3 fruit fly cellular contexts compared by ENCODE assay signal in the genomic region with DNA sequence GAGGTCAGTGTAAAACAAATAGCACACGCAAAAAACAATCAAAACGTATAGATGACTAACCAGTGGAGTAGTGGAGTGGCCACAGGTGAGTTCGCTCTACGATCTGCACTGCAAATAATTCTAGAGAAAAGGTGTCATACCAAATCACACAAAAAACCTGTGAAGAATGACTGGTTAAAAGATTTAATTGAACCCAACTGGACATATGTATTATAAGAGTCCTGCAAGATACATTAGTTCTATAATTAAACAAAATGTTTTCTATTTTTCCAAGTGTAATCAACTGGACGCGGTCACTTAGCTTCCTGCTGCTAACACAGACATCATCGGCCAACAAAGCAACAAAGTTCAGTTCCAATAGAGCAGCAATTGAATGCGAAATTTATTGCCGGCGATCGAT.
TF ChIP-seq lines count a peak whose summit lies in the region.

No protein-coding gene starts in this region.

- no peak for TF ChIP-seq CTCF in whole organism, embryonic (GFP tag; optimal IDR thresholded peaks at IDR 0.05; lab: Kevin White, UChicago)

TF ChIP-seq in whole organism, embryonic, 481 proteins besides CTCF, POLR2A, EP300 and RAD21:
- TF ChIP-seq Drgx (GFP tag; IDR thresholded peaks at IDR 0.05; lab: Robert Waterston, UW) (peak; percentile 45; the same call in 1 of the 2 replicates), sim (GFP tag; IDR thresholded peaks at IDR 0.05; lab: Robert Waterston, UW) (no peak), sens (GFP tag; lab: Kevin White, UChicago) (peak; percentile 57), CG10565 (GFP tag; optimal IDR thresholded peaks at IDR 0.05; lab: Kevin White, UChicago) (no peak)

TF ChIP-seq in whole organism, prepupa, 60 proteins besides CTCF, POLR2A, EP300 and RAD21:
- peak; percentile 36 for TF ChIP-seq svp (GFP tag; lab: Kevin White, UChicago)
- TF ChIP-seq Hr39 (GFP tag; optimal IDR thresholded peaks at IDR 0.05; lab: Kevin White, UChicago) = no peak
- TF ChIP-seq CG11762 (GFP tag; optimal IDR thresholded peaks at IDR 0.05; lab: Kevin White, UChicago; ENCODE audit: insufficient read depth) = no peak
- no peak for TF ChIP-seq fkh (GFP tag; optimal IDR thresholded peaks at IDR 0.05; lab: Kevin White, UChicago)
- TF ChIP-seq Met (GFP tag; optimal IDR thresholded peaks at IDR 0.05; lab: Kevin White, UChicago) = no peak
- no peak for TF ChIP-seq fd85E (GFP tag; optimal IDR thresholded peaks at IDR 0.05; lab: Kevin White, UChicago)
- no peak for TF ChIP-seq CG11902 (GFP tag; optimal IDR thresholded peaks at IDR 0.05; lab: Kevin White, UChicago)
- TF ChIP-seq fd59A (GFP tag; optimal IDR thresholded peaks at IDR 0.05; lab: Kevin White, UChicago) = no peak
- TF ChIP-seq CG10631 (GFP tag; optimal IDR thresholded peaks at IDR 0.05; lab: Kevin White, UChicago) = no peak
- TF ChIP-seq ss (GFP tag; optimal IDR thresholded peaks at IDR 0.05; lab: Kevin White, UChicago) = no peak
- no peak for TF ChIP-seq lz (GFP tag; optimal IDR thresholded peaks at IDR 0.05; lab: Kevin White, UChicago)
- no peak for TF ChIP-seq CG34406 (GFP tag; optimal IDR thresholded peaks at IDR 0.05; lab: Kevin White, UChicago)
- no peak for TF ChIP-seq salr (GFP tag; optimal IDR thresholded peaks at IDR 0.05; lab: Kevin White, UChicago)
- TF ChIP-seq CG6792 (GFP tag; optimal IDR thresholded peaks at IDR 0.05; lab: Kevin White, UChicago) = no peak
- TF ChIP-seq Hr38 (GFP tag; optimal IDR thresholded peaks at IDR 0.05; lab: Kevin White, UChicago) = no peak
- 0 out of 2 replicates have a peak, but pooled peaks have one; percentile 51 for TF ChIP-seq Gug (GFP tag; IDR thresholded peaks at IDR 0.05; lab: Robert Waterston, UW)
- 0 out of 3 replicates have a peak, but pooled peaks have one; percentile 33 for TF ChIP-seq eg (GFP tag; IDR thresholded peaks at IDR 0.05; lab: Robert Waterston, UW)
- no peak for TF ChIP-seq CG11294 (GFP tag; IDR thresholded peaks at IDR 0.05; lab: Robert Waterston, UW)
- 0 out of 3 replicates have a peak, but pooled peaks have one; percentile 38 for TF ChIP-seq CG6163 (GFP tag; IDR thresholded peaks at IDR 0.05; lab: Robert Waterston, UW)
- TF ChIP-seq CG15336 (GFP tag; IDR thresholded peaks at IDR 0.05; lab: Robert Waterston, UW) = peak; percentile 58

TF ChIP-seq in whole organism, pupa, 21 proteins besides CTCF, POLR2A, EP300 and RAD21:
- TF ChIP-seq Pif1A (GFP tag; optimal IDR thresholded peaks at IDR 0.05; lab: Kevin White, UChicago) (no peak), Ets98B (GFP tag; IDR thresholded peaks at IDR 0.05; lab: Robert Waterston, UW) (0 out of 2 replicates have a peak, but pooled peaks have one; percentile 16), CG9948 (tag; optimal IDR thresholded peaks at IDR 0.05; lab: Kevin White, UChicago) (no peak), CG4496 (GFP tag; IDR thresholded peaks at IDR 0.05; lab: Robert Waterston, UW) (no peak; the same call in 1 of the 3 replicates), D1 (tag; optimal IDR thresholded peaks at IDR 0.05; lab: Kevin White, UChicago) (no peak), CG32121 (GFP tag; IDR thresholded peaks at IDR 0.05; lab: Robert Waterston, UW) (peak; percentile 36; the same call in 1 of the 2 replicates), rn (GFP tag; IDR thresholded peaks at IDR 0.05; lab: Robert Waterston, UW) (no peak), Pif1B (GFP tag; optimal IDR thresholded peaks at IDR 0.05; lab: Kevin White, UChicago) (no peak), CG13204 (GFP tag; optimal IDR thresholded peaks at IDR 0.05; lab: Kevin White, UChicago) (no peak), CG34367 (tag; optimal IDR thresholded peaks at IDR 0.05; lab: Kevin White, UChicago) (no peak), gl (tag; optimal IDR thresholded peaks at IDR 0.05; lab: Kevin White, UChicago) (no peak), CG15710 (tag; optimal IDR thresholded peaks at IDR 0.05; lab: Kevin White, UChicago) (no peak)

Comparison
In these comparisons a context has a peak if more than half of its experiments do, and no peak if none do; other contexts are left out.
1. Of the 7 proteins assayed by ChIP-seq in both whole organism, embryonic and whole organism, prepupa: peak only in whole organism, embryonic: none; only in whole organism, prepupa: Gug; in both: none; in neither: 6.